Fruit fly (Drosophila melanogaster) whole organism, embryonic: ENCODE measurements around the gene CG8668.

ENCODE experiments used
- Bgb ChIP-seq: fragments of 200-800 bp; sonication (Bioruptor generic); IDR thresholded peaks from 2 replicates; pipeline ENCODE4 v1.3.6; 2022; ENCODE audit warnings: missing biosample characterization, missing genetic modification characterization; ENCODE audit not compliant: partially characterized antibody
- Bteb2 ChIP-seq: fragments of 200-800 bp; sonication (Bioruptor generic); optimal IDR thresholded peaks from 2 replicates; lab custom pipeline; 2016; ENCODE audit warnings: missing biosample characterization, missing genetic modification characterization
- CG10267 ChIP-seq: fragments of 200-800 bp; sonication (Bioruptor generic); optimal IDR thresholded peaks from 2 replicates; lab custom pipeline; 2018; ENCODE audit warnings: missing biosample characterization, mild to moderate bottlenecking, missing genetic modification characterization, moderate library complexity
- CG10654 ChIP-seq: fragments of 200-800 bp; sonication (Bioruptor generic); optimal IDR thresholded peaks from 2 replicates; lab custom pipeline; 2016; ENCODE audit warnings: missing biosample characterization, missing genetic modification characterization
- CG11085 ChIP-seq: fragments of 200-800 bp; sonication (Bioruptor generic); IDR thresholded peaks from 2 replicates; pipeline ENCODE4 v1.3.6; 2022; ENCODE audit warnings: missing biosample characterization, missing genetic modification characterization
- CG12104 ChIP-seq: fragments of 200-800 bp; sonication (Bioruptor generic); optimal IDR thresholded peaks from 3 replicates; lab custom pipeline; 2016; ENCODE audit warnings: missing biosample characterization, missing genetic modification characterization
- CG13424 ChIP-seq: fragments of 200-800 bp; sonication (Bioruptor generic); optimal IDR thresholded peaks from 2 replicates; lab custom pipeline; 2019; ENCODE audit warnings: missing biosample characterization, mild to moderate bottlenecking, missing genetic modification characterization, moderate library complexity
- CG13775 ChIP-seq: fragments of 200-800 bp; sonication (Bioruptor generic); optimal IDR thresholded peaks from 3 replicates; lab custom pipeline; 2017; ENCODE audit warnings: missing biosample characterization, mild to moderate bottlenecking, missing genetic modification characterization
- CG14014 ChIP-seq: fragments of 200-800 bp; sonication (Bioruptor generic); IDR thresholded peaks from 2 replicates; pipeline ENCODE4 v1.3.6; 2022; ENCODE audit warnings: missing biosample characterization, missing genetic modification characterization
- CG14710 ChIP-seq: fragments of 200-800 bp; sonication (Bioruptor generic); optimal IDR thresholded peaks from 3 replicates; lab custom pipeline; 2019; ENCODE audit warnings: missing biosample characterization, mild to moderate bottlenecking, missing genetic modification characterization, moderate library complexity
- CG1602 ChIP-seq: fragments of 200-800 bp; sonication (Bioruptor generic); optimal IDR thresholded peaks from 3 replicates; lab custom pipeline; 2016; ENCODE audit warnings: missing biosample characterization, missing genetic modification characterization
- CG34422 ChIP-seq: fragments of 200-800 bp; sonication (Bioruptor generic); IDR thresholded peaks from 3 replicates; pipeline ENCODE4 v1.3.6; 2022; ENCODE audit warnings: missing biosample characterization, missing genetic modification characterization
- CG43689 ChIP-seq: fragments of 200-800 bp; sonication (Bioruptor generic); IDR thresholded peaks from 2 replicates; pipeline ENCODE4 v1.3.6; 2022; ENCODE audit warnings: missing biosample characterization, missing genetic modification characterization
- CG4730 ChIP-seq: fragments of 200-800 bp; sonication (Bioruptor generic); IDR thresholded peaks from 2 replicates; pipeline ENCODE4 v1.3.6; 2022; ENCODE audit warnings: missing biosample characterization, missing genetic modification characterization
- CG5180 ChIP-seq: fragments of 200-800 bp; sonication (Bioruptor generic); optimal IDR thresholded peaks from 3 replicates; lab custom pipeline; 2017; ENCODE audit warnings: missing biosample characterization, missing genetic modification characterization, mild to moderate bottlenecking, moderate library complexity, missing genetic modification reagents
- CG9797 ChIP-seq: fragments of 200-800 bp; sonication (Bioruptor generic); optimal IDR thresholded peaks from 3 replicates; lab custom pipeline; 2018; ENCODE audit warnings: missing biosample characterization, mild to moderate bottlenecking, missing genetic modification characterization
- D ChIP-seq, 2 experiments: fragments of 200-800 bp in 1 of 2; fragments of >200 bp in 1 of 2; sonication (Bioruptor generic) in 1 of 2; optimal IDR thresholded peaks; 2 replicates in 1 of 2; 3 replicates in 1 of 2; lab custom pipeline; 2017; ENCODE audit warnings: mild to moderate bottlenecking in 1 of 2, missing biosample characterization in 1 of 2, missing genetic modification characterization in 1 of 2, missing genetic modification reagents in 1 of 2
- Dp ChIP-seq: fragments of 200-800 bp; sonication (Bioruptor generic); optimal IDR thresholded peaks from 2 replicates; lab custom pipeline; 2018; ENCODE audit warnings: missing biosample characterization, mild to moderate bottlenecking, missing genetic modification characterization, moderate library complexity
- Dref ChIP-seq: fragments of 200-800 bp; sonication (Bioruptor generic); IDR thresholded peaks from 2 replicates; pipeline ENCODE4 v1.3.6; 2022; ENCODE audit warnings: missing biosample characterization, missing genetic modification characterization
- E2f2 ChIP-seq: fragments of 200-800 bp; sonication (Bioruptor generic); IDR thresholded peaks from 2 replicates; pipeline ENCODE4 v1.3.6; 2022; ENCODE audit warnings: missing biosample characterization, missing genetic modification characterization
- HLH4C ChIP-seq: fragments of 200-800 bp; sonication (Bioruptor generic); IDR thresholded peaks from 3 replicates; pipeline ENCODE4 v1.3.6; 2022; ENCODE audit warnings: missing biosample characterization, missing genetic modification characterization; ENCODE audit not compliant: partially characterized antibody
- HLHmδ ChIP-seq: fragments of 200-800 bp; sonication (Bioruptor generic); optimal IDR thresholded peaks from 2 replicates; lab custom pipeline; 2018; ENCODE audit warnings: missing biosample characterization, mild to moderate bottlenecking, missing genetic modification characterization, moderate library complexity
- MBD-R2 ChIP-seq: fragments of 200-800 bp; sonication (Bioruptor generic); IDR thresholded peaks from 2 replicates; pipeline ENCODE4 v1.3.6; 2022; ENCODE audit warnings: missing biosample characterization, missing genetic modification characterization
- MESR4 ChIP-seq: fragments of 200-800 bp; sonication (Bioruptor generic); optimal IDR thresholded peaks from 2 replicates; lab custom pipeline; 2018; ENCODE audit warnings: missing biosample characterization, mild to moderate bottlenecking, missing genetic modification characterization, moderate library complexity
- Med ChIP-seq: fragments of 200-800 bp; sonication (Bioruptor generic); peaks from one replicate; lab custom pipeline; 2016; ENCODE audit warnings: missing biosample characterization, missing genetic modification characterization, mild to moderate bottlenecking, inconsistent platforms, moderate library complexity
- Myb ChIP-seq: fragments of 200-800 bp; sonication (Bioruptor generic); optimal IDR thresholded peaks from 2 replicates; lab custom pipeline; 2016; ENCODE audit warnings: missing biosample characterization, missing genetic modification characterization
- Neu2 ChIP-seq: fragments of 200-800 bp; sonication (Bioruptor generic); optimal IDR thresholded peaks from 3 replicates; lab custom pipeline; 2016; ENCODE audit warnings: missing biosample characterization, missing genetic modification characterization, borderline replicate concordance
- Opbp ChIP-seq: fragments of 200-800 bp; sonication (Bioruptor generic); IDR thresholded peaks from 3 replicates; pipeline ENCODE4 v1.3.6; 2022; ENCODE audit warnings: missing biosample characterization, missing genetic modification characterization; ENCODE audit not compliant: partially characterized antibody
- Ptx1 ChIP-seq: fragments of 200-800 bp; sonication (Bioruptor generic); IDR thresholded peaks from 2 replicates; pipeline ENCODE4 v1.3.6; 2022; ENCODE audit warnings: missing biosample characterization, missing genetic modification characterization
- Stat92E ChIP-seq, 3 experiments: fragments of >200 bp in 2 of 3; fragments of 200-800 bp in 1 of 3; sonication (Bioruptor generic) in 1 of 3; optimal IDR thresholded peaks; 2 replicates each; lab custom pipeline; 2017 to 2019; ENCODE audit warnings: missing biosample characterization in 3 of 3, missing genetic modification characterization in 3 of 3, mild to moderate bottlenecking in 1 of 3, moderate library complexity in 1 of 3
- dm ChIP-seq: fragments of 200-800 bp; sonication (Bioruptor generic); optimal IDR thresholded peaks from 3 replicates; lab custom pipeline; 2016; ENCODE audit warnings: missing biosample characterization, missing genetic modification characterization
- fu2 ChIP-seq: fragments of 200-800 bp; sonication (Bioruptor generic); optimal IDR thresholded peaks from 2 replicates; lab custom pipeline; 2016; ENCODE audit warnings: missing biosample characterization, missing genetic modification characterization
- gfzf ChIP-seq: fragments of 200-800 bp; sonication (Bioruptor generic); optimal IDR thresholded peaks from 2 replicates; lab custom pipeline; 2016; ENCODE audit warnings: missing biosample characterization, mild to moderate bottlenecking, missing genetic modification characterization, moderate library complexity
- inv ChIP-seq: fragments of 200-800 bp; sonication (Bioruptor generic); IDR thresholded peaks from 2 replicates; pipeline ENCODE4 v1.3.6; 2022; ENCODE audit warnings: missing biosample characterization, missing genetic modification characterization; ENCODE audit not compliant: partially characterized antibody
- jumu ChIP-seq: fragments of 200-800 bp; sonication (Bioruptor generic); optimal IDR thresholded peaks from 3 replicates; lab custom pipeline; 2016; ENCODE audit warnings: missing biosample characterization, missing genetic modification characterization
- lilli ChIP-seq: fragments of 200-800 bp; sonication (Bioruptor generic); optimal IDR thresholded peaks from 3 replicates; lab custom pipeline; 2016; ENCODE audit warnings: missing biosample characterization, missing genetic modification characterization
- lov ChIP-seq, 2 experiments: fragments of 200-800 bp in 1 of 2; fragments of >200 bp in 1 of 2; sonication (Bioruptor generic) in 1 of 2; IDR thresholded peaks in 1 of 2; optimal IDR thresholded peaks in 1 of 2; 2 replicates in 1 of 2; 3 replicates in 1 of 2; pipeline versions ENCODE4 v1.3.6 to Lab custom; 2017 to 2022; ENCODE audit warnings: missing biosample characterization in 1 of 2, missing genetic modification characterization in 1 of 2
- phol ChIP-seq: fragments of 200-800 bp; sonication (Bioruptor generic); optimal IDR thresholded peaks from 3 replicates; lab custom pipeline; 2018; ENCODE audit warnings: missing biosample characterization, mild to moderate bottlenecking, missing genetic modification characterization, moderate library complexity
- rib ChIP-seq: fragments of 200-800 bp; sonication (Bioruptor generic); IDR thresholded peaks from 2 replicates; pipeline ENCODE4 v1.3.6; 2022; ENCODE audit warnings: missing biosample characterization, missing genetic modification characterization
- sens ChIP-seq: fragments of 200-800 bp; sonication (Bioruptor generic); peaks from one replicate; lab custom pipeline; 2016; ENCODE audit warnings: missing biosample characterization, missing genetic modification characterization
- shn ChIP-seq: fragments of 200-800 bp; sonication (Bioruptor generic); optimal IDR thresholded peaks from 3 replicates; lab custom pipeline; 2016; ENCODE audit warnings: missing biosample characterization, missing genetic modification characterization
- sisA ChIP-seq: fragments of 200-800 bp; sonication (Bioruptor generic); IDR thresholded peaks from 2 replicates; pipeline ENCODE4 v1.3.6; 2022; ENCODE audit warnings: missing biosample characterization, missing genetic modification characterization
- slp2 ChIP-seq: fragments of 200-800 bp; sonication (Bioruptor generic); optimal IDR thresholded peaks from 2 replicates; lab custom pipeline; 2016; ENCODE audit warnings: missing biosample characterization, missing genetic modification characterization
- sob ChIP-seq: fragments of 200-800 bp; sonication (Bioruptor generic); IDR thresholded peaks from 2 replicates; pipeline ENCODE4 v1.3.6; 2022; ENCODE audit warnings: missing biosample characterization, missing genetic modification characterization
- stwl ChIP-seq: fragments of 200-800 bp; sonication (Bioruptor generic); optimal IDR thresholded peaks from 3 replicates; lab custom pipeline; 2018; ENCODE audit warnings: missing biosample characterization, mild to moderate bottlenecking, missing genetic modification characterization, moderate library complexity
- unc-4 ChIP-seq: fragments of 200-800 bp; sonication (Bioruptor generic); IDR thresholded peaks from 2 replicates; pipeline ENCODE4 v1.3.6; 2022; ENCODE audit warnings: missing biosample characterization, missing genetic modification characterization; ENCODE audit not compliant: partially characterized antibody
- vvl ChIP-seq: fragments of 200-800 bp; sonication (Bioruptor generic); IDR thresholded peaks from 2 replicates; pipeline ENCODE4 v1.3.6; 2022; ENCODE audit warnings: missing biosample characterization, missing genetic modification characterization

Gene CG8668

dm6 chr2L:8082692-8083412 is 43.9 kb upstream of the CG8668 start, which contains the start of gene Mcr (continued):
- TF ChIP-seq D (optimal IDR thresholded peaks at IDR 0.05; lab: Kevin White, UChicago) (peak; percentile 47), D (GFP tag; optimal IDR thresholded peaks at IDR 0.05; lab: Kevin White, UChicago) (no peak), HLHmδ (peak; percentile 0), lilli (GFP tag; lab: Kevin White, UChicago) (peak; percentile 51), sens (GFP tag; lab: Kevin White, UChicago) (peak; percentile 28), E2f2 (GFP tag; lab: Robert Waterston, UW) (peak; percentile 33; the same call in 1 of the 2 replicates), lov (optimal IDR thresholded peaks at IDR 0.05; lab: Kevin White, UChicago) (no peak), lov (GFP tag; IDR thresholded peaks at IDR 0.05; lab: Robert Waterston, UW) (0 out of 3 replicates have a peak, but pooled peaks have one; percentile 36), CG10267 (peak; percentile 93), Opbp (GFP tag; lab: Robert Waterston, UW) (peak; percentile 50; the same call in 1 of the 3 replicates), stwl (tag; lab: Kevin White, UChicago) (peak; percentile 64), inv (GFP tag; lab: Robert Waterston, UW) (peak; percentile 35; the same call in 1 of the 2 replicates), CG13424 (no peak), unc-4 (GFP tag; lab: Robert Waterston, UW) (peak; percentile 57), rib (no peak), Stat92E (GFP tag; optimal IDR thresholded peaks at IDR 0.05; lab: Kevin White, UChicago) (peak in 1 of 3 experiments; percentile 71), sisA (GFP tag; lab: Robert Waterston, UW) (0 out of 2 replicates have a peak, but pooled peaks have one; percentile 26), slp2 (GFP tag; lab: Kevin White, UChicago) (peak; percentile 2), CG4730 (no peak), CG1602 (GFP tag; lab: Kevin White, UChicago) (peak; percentile 8), dm (GFP tag; lab: Kevin White, UChicago) (no peak), Bteb2 (GFP tag; lab: Kevin White, UChicago) (no peak), vvl (GFP tag; lab: Robert Waterston, UW) (0 out of 2 replicates have a peak, but pooled peaks have one; percentile 26), Dp (GFP tag; lab: Kevin White, UChicago) (peak; percentile 37), CG14014 (GFP tag; lab: Robert Waterston, UW) (no peak), sob (no peak; the same call in 1 of the 2 replicates), CG5180 (GFP tag; lab: Kevin White, UChicago) (no peak), MESR4 (peak; percentile 60), CG43689 (GFP tag; lab: Robert Waterston, UW) (no peak), CG9797 (GFP tag; lab: Kevin White, UChicago) (peak; percentile 93), CG14710 (tag; lab: Kevin White, UChicago) (peak; percentile 75), Med (GFP tag; lab: Kevin White, UChicago) (peak; percentile 68), CG34422 (GFP tag; lab: Robert Waterston, UW) (peak; percentile 13; the same call in 1 of the 3 replicates), CG10654 (GFP tag; lab: Kevin White, UChicago) (peak; percentile 12), fu2 (GFP tag; lab: Kevin White, UChicago) (no peak), gfzf (peak; percentile 88), Dref (peak; percentile 39), CG11085 (GFP tag; lab: Robert Waterston, UW) (no peak), MBD-R2 (GFP tag; lab: Robert Waterston, UW) (peak; percentile 8), HLH4C (peak; percentile 42; the same call in 1 of the 3 replicates), jumu (GFP tag; lab: Kevin White, UChicago) (no peak), Myb (GFP tag; lab: Kevin White, UChicago) (peak; percentile 98), Ptx1 (GFP tag; lab: Robert Waterston, UW) (0 out of 2 replicates have a peak, but pooled peaks have one; percentile 26), CG12104 (peak; percentile 26), shn (GFP tag; lab: Kevin White, UChicago) (no peak), Neu2 (GFP tag; lab: Kevin White, UChicago) (peak; percentile 19), Bgb (GFP tag; lab: Robert Waterston, UW) (peak; percentile 28), phol (tag; lab: Kevin White, UChicago) (peak; percentile 50), CG13775 (GFP tag; lab: Kevin White, UChicago) (peak; percentile 28)
